Fruit fly (Drosophila melanogaster) whole organism, embryonic: ENCODE results near the gene CG32280.

Experiments used
- Aef1 ChIP-seq: fragments of 200-800 bp; sonication (Bioruptor generic); IDR thresholded peaks from 3 replicates; pipeline ENCODE4 v1.3.6; 2022; ENCODE audit warnings: missing biosample characterization, missing genetic modification characterization
- Atf3 ChIP-seq: fragments of 200-800 bp; sonication (Bioruptor generic); optimal IDR thresholded peaks from 3 replicates; lab custom pipeline; 2016; ENCODE audit warnings: missing biosample characterization, missing genetic modification characterization
- Awh ChIP-seq: fragments of 200-800 bp; sonication (Bioruptor generic); IDR thresholded peaks from 2 replicates; pipeline ENCODE4, ENCODE4 v1.3.6; 2022; ENCODE audit warnings: missing biosample characterization, missing genetic modification characterization
- Bgb ChIP-seq: fragments of 200-800 bp; sonication (Bioruptor generic); IDR thresholded peaks from 2 replicates; pipeline ENCODE4 v1.3.6; 2022; ENCODE audit warnings: missing biosample characterization, missing genetic modification characterization; ENCODE audit not compliant: partially characterized antibody
- CG11247 ChIP-seq: fragments of 200-800 bp; sonication (Bioruptor generic); IDR thresholded peaks from 2 replicates; pipeline ENCODE4 v1.3.6; 2022; ENCODE audit warnings: missing biosample characterization, missing genetic modification characterization
- CG12659 ChIP-seq: fragments of 200-800 bp; sonication (Bioruptor generic); optimal IDR thresholded peaks from 3 replicates; lab custom pipeline; 2017; ENCODE audit warnings: mild to moderate bottlenecking, missing biosample characterization, missing genetic modification reagents, missing genetic modification characterization
- CG14860 ChIP-seq: fragments of 200-800 bp; sonication (Bioruptor generic); IDR thresholded peaks from 3 replicates; pipeline ENCODE4 v1.3.6; 2022; ENCODE audit warnings: missing biosample characterization, missing genetic modification characterization; ENCODE audit not compliant: partially characterized antibody
- CG1603 ChIP-seq: fragments of 200-800 bp; sonication (Bioruptor generic); optimal IDR thresholded peaks from 2 replicates; lab custom pipeline; 2019; ENCODE audit warnings: missing biosample characterization, mild to moderate bottlenecking, missing genetic modification characterization, moderate library complexity
- CG16779 ChIP-seq: fragments of 200-800 bp; sonication (Bioruptor generic); IDR thresholded peaks from 2 replicates; pipeline ENCODE4 v1.3.6; 2022; ENCODE audit warnings: missing biosample characterization, missing genetic modification characterization
- CG17361 ChIP-seq: fragments of 200-800 bp; sonication (Bioruptor generic); IDR thresholded peaks from 3 replicates; pipeline ENCODE4 v1.3.6; 2022; ENCODE audit warnings: missing biosample characterization, missing genetic modification characterization
- CG1792 ChIP-seq: fragments of 200-800 bp; sonication (Bioruptor generic); optimal IDR thresholded peaks from 2 replicates; lab custom pipeline; 2016; ENCODE audit warnings: missing biosample characterization, missing genetic modification characterization
- CG3407 ChIP-seq: fragments of 200-800 bp; sonication (Bioruptor generic); optimal IDR thresholded peaks from 2 replicates; lab custom pipeline; 2018; ENCODE audit warnings: missing biosample characterization, mild to moderate bottlenecking, missing genetic modification characterization
- CG34224 ChIP-seq: fragments of 200-800 bp; sonication (Bioruptor generic); IDR thresholded peaks from 3 replicates; pipeline ENCODE4 v1.3.6; 2022; ENCODE audit warnings: missing biosample characterization, missing genetic modification characterization; ENCODE audit not compliant: partially characterized antibody
- CG4360 ChIP-seq: fragments of 200-800 bp; sonication (Bioruptor generic); IDR thresholded peaks from 2 replicates; pipeline ENCODE4 v1.3.6; 2022; ENCODE audit warnings: missing biosample characterization, missing genetic modification characterization
- CG6654 ChIP-seq: fragments of 200-800 bp; sonication (Bioruptor generic); optimal IDR thresholded peaks from 2 replicates; lab custom pipeline; 2017; ENCODE audit warnings: missing biosample characterization, mild to moderate bottlenecking, missing genetic modification characterization
- CG9817 ChIP-seq: fragments of 200-800 bp; sonication (Bioruptor generic); optimal IDR thresholded peaks from 2 replicates; lab custom pipeline; 2018; ENCODE audit warnings: missing biosample characterization, mild to moderate bottlenecking, missing genetic modification characterization, moderate library complexity
- Camta ChIP-seq: fragments of 200-800 bp; sonication (Bioruptor generic); optimal IDR thresholded peaks from 2 replicates; lab custom pipeline; 2016; ENCODE audit warnings: missing biosample characterization, missing genetic modification characterization
- Dad ChIP-seq: fragments of 200-800 bp; sonication (Bioruptor generic); optimal IDR thresholded peaks from 3 replicates; lab custom pipeline; 2016; ENCODE audit warnings: missing biosample characterization, missing genetic modification characterization
- Dfd ChIP-seq, 2 experiments: fragments of >200 bp; optimal IDR thresholded peaks; 2 replicates each; lab custom pipeline; 2017; ENCODE audit warnings: missing biosample characterization in 2 of 2, missing genetic modification characterization in 2 of 2
- Drgx ChIP-seq: fragments of 200-800 bp; sonication (Bioruptor generic); IDR thresholded peaks from 2 replicates; pipeline ENCODE4 v1.3.6; 2022; ENCODE audit warnings: missing biosample characterization, missing genetic modification characterization
- Gug ChIP-seq: fragments of 200-800 bp; sonication (Bioruptor generic); IDR thresholded peaks from 4 replicates; pipeline ENCODE4 v1.3.6; 2022; ENCODE audit warnings: missing biosample characterization, missing genetic modification characterization
- Lhr ChIP-seq: fragments of 200-800 bp; sonication (Bioruptor generic); optimal IDR thresholded peaks from 3 replicates; lab custom pipeline; 2017; ENCODE audit warnings: mild to moderate bottlenecking, missing biosample characterization, missing genetic modification reagents, missing genetic modification characterization
- Lpt ChIP-seq: fragments of >200 bp; optimal IDR thresholded peaks from 2 replicates; lab custom pipeline; 2018; ENCODE audit warnings: missing biosample characterization, missing genetic modification characterization
- Mrtf ChIP-seq: fragments of 200-800 bp; sonication (Bioruptor generic); IDR thresholded peaks from 3 replicates; pipeline ENCODE4 v1.3.6; 2022; ENCODE audit warnings: missing biosample characterization, missing genetic modification characterization
- NFAT ChIP-seq: fragments of 200-800 bp; sonication (Bioruptor generic); IDR thresholded peaks from 2 replicates; pipeline ENCODE4 v1.3.6; 2022; ENCODE audit warnings: missing biosample characterization, missing genetic modification characterization
- Nf-YA ChIP-seq: fragments of 200-800 bp; sonication (Bioruptor generic); IDR thresholded peaks from 2 replicates; pipeline ENCODE4 v1.3.6; 2022; ENCODE audit warnings: missing biosample characterization, missing genetic modification characterization
- Optix ChIP-seq: fragments of 200-800 bp; sonication (Bioruptor generic); IDR thresholded peaks from 3 replicates; pipeline ENCODE4 v1.3.6; 2022; ENCODE audit warnings: missing biosample characterization, missing genetic modification characterization
- Six4 ChIP-seq: fragments of 200-800 bp; sonication (Bioruptor generic); optimal IDR thresholded peaks from 2 replicates; lab custom pipeline; 2016; ENCODE audit warnings: missing biosample characterization, missing genetic modification characterization
- Sox100B ChIP-seq: fragments of 200-800 bp; sonication (Bioruptor generic); optimal IDR thresholded peaks from 3 replicates; lab custom pipeline; 2018; ENCODE audit warnings: missing biosample characterization, mild to moderate bottlenecking, missing genetic modification characterization
- Taf1 ChIP-seq: fragments of 200-800 bp; sonication (Bioruptor generic); IDR thresholded peaks from 2 replicates; pipeline ENCODE4 v1.3.6; 2022; ENCODE audit warnings: missing biosample characterization, missing genetic modification characterization
- ab ChIP-seq: fragments of 200-800 bp; sonication (Bioruptor generic); optimal IDR thresholded peaks from 2 replicates; lab custom pipeline; 2016; ENCODE audit warnings: missing biosample characterization, missing genetic modification characterization
- ase ChIP-seq: fragments of 200-800 bp; sonication (Bioruptor generic); IDR thresholded peaks from 3 replicates; pipeline ENCODE4 v1.3.6; 2022; ENCODE audit warnings: missing biosample characterization, missing genetic modification characterization
- cwo ChIP-seq: fragments of 200-800 bp; sonication (Bioruptor generic); optimal IDR thresholded peaks from 3 replicates; lab custom pipeline; 2017; ENCODE audit warnings: missing biosample characterization, missing genetic modification characterization, mild to moderate bottlenecking, moderate library complexity, missing genetic modification reagents
- dan ChIP-seq: fragments of 200-800 bp; sonication (Bioruptor generic); IDR thresholded peaks from 2 replicates; pipeline ENCODE4 v1.3.6; 2022; ENCODE audit warnings: missing biosample characterization, missing genetic modification characterization
- dati ChIP-seq: fragments of 200-800 bp; sonication (Bioruptor generic); IDR thresholded peaks from 2 replicates; pipeline ENCODE4 v1.3.6; 2022; ENCODE audit warnings: missing biosample characterization, missing genetic modification characterization
- fru ChIP-seq: fragments of >200 bp; optimal IDR thresholded peaks from 2 replicates; lab custom pipeline; 2017
- ftz-f1 ChIP-seq: fragments of 200-800 bp; sonication (Bioruptor generic); optimal IDR thresholded peaks from 2 replicates; lab custom pipeline; 2016; ENCODE audit warnings: missing biosample characterization, missing genetic modification characterization
- hb ChIP-seq: fragments of 200-800 bp; sonication (Bioruptor generic); IDR thresholded peaks from 3 replicates; pipeline ENCODE4 v1.3.6; 2022; ENCODE audit warnings: missing biosample characterization, missing genetic modification characterization; ENCODE audit not compliant: partially characterized antibody
- hkb ChIP-seq, 2 experiments: fragments of 200-800 bp in 1 of 2; fragments of >200 bp in 1 of 2; sonication (Bioruptor generic) in 1 of 2; IDR thresholded peaks in 1 of 2; optimal IDR thresholded peaks in 1 of 2; 2 replicates each; pipeline versions ENCODE4 v1.3.6 to Lab custom; 2017 to 2022; ENCODE audit warnings: missing biosample characterization in 1 of 2, missing genetic modification characterization in 1 of 2
- jumu ChIP-seq: fragments of 200-800 bp; sonication (Bioruptor generic); optimal IDR thresholded peaks from 3 replicates; lab custom pipeline; 2016; ENCODE audit warnings: missing biosample characterization, missing genetic modification characterization
- nmo ChIP-seq: fragments of 200-800 bp; sonication (Bioruptor generic); optimal IDR thresholded peaks from 2 replicates; lab custom pipeline; 2018; ENCODE audit warnings: missing biosample characterization, mild to moderate bottlenecking, missing genetic modification characterization, moderate library complexity
- psq ChIP-seq: fragments of 200-800 bp; sonication (Bioruptor generic); optimal IDR thresholded peaks from 2 replicates; lab custom pipeline; 2017; ENCODE audit warnings: missing biosample characterization, missing genetic modification characterization
- sob ChIP-seq: fragments of 200-800 bp; sonication (Bioruptor generic); IDR thresholded peaks from 2 replicates; pipeline ENCODE4 v1.3.6; 2022; ENCODE audit warnings: missing biosample characterization, missing genetic modification characterization
- tgo ChIP-seq: fragments of 200-800 bp; sonication (Bioruptor generic); IDR thresholded peaks from 3 replicates; pipeline ENCODE4 v1.3.6; 2022; ENCODE audit warnings: missing biosample characterization, missing genetic modification characterization
- tx ChIP-seq: fragments of 200-800 bp; sonication (Bioruptor generic); optimal IDR thresholded peaks from 2 replicates; lab custom pipeline; 2016; ENCODE audit warnings: missing biosample characterization, missing genetic modification characterization
- unc-4 ChIP-seq: fragments of 200-800 bp; sonication (Bioruptor generic); IDR thresholded peaks from 2 replicates; pipeline ENCODE4 v1.3.6; 2022; ENCODE audit warnings: missing biosample characterization, missing genetic modification characterization; ENCODE audit not compliant: partially characterized antibody
- zen2 ChIP-seq: fragments of 200-800 bp; sonication (Bioruptor generic); IDR thresholded peaks from 3 replicates; pipeline ENCODE4 v1.3.6; 2022; ENCODE audit warnings: missing biosample characterization, missing genetic modification characterization; ENCODE audit not compliant: partially characterized antibody
- zfh2 ChIP-seq: fragments of 200-800 bp; sonication (Bioruptor generic); optimal IDR thresholded peaks from 2 replicates; lab custom pipeline; 2016; ENCODE audit warnings: missing biosample characterization, missing genetic modification characterization

Gene CG32280

dm6 chr3L:3148125-3149059, 16.6 kb upstream of the CG32280 start, which contains the start of the genes Usp5 and BtbVII (continued):
- TF ChIP-seq CG14860 (GFP tag; lab: Robert Waterston, UW) (peak; percentile 94), CG12659 (peak; percentile 65), Bgb (GFP tag; lab: Robert Waterston, UW) (peak; percentile 91), Lhr (GFP tag; lab: Kevin White, UChicago) (peak; percentile 72), zfh2 (GFP tag; lab: Kevin White, UChicago) (peak; percentile 72), ase (GFP tag; lab: Robert Waterston, UW) (no peak; the same call in 2 of the 3 replicates), tx (GFP tag; lab: Kevin White, UChicago) (peak; percentile 68), dati (GFP tag; lab: Robert Waterston, UW) (no peak), cwo (no peak), Optix (peak; percentile 33; the same call in 1 of the 3 replicates), ab (GFP tag; lab: Kevin White, UChicago) (no peak), Dfd (GFP tag; optimal IDR thresholded peaks at IDR 0.05; lab: Kevin White, UChicago) (no peak), CG1792 (GFP tag; lab: Kevin White, UChicago) (peak; percentile 33), hb (GFP tag; lab: Robert Waterston, UW) (peak; percentile 91), unc-4 (GFP tag; lab: Robert Waterston, UW) (peak; percentile 98), CG11247 (GFP tag; lab: Robert Waterston, UW) (peak; percentile 48; the same call in 1 of the 2 replicates), jumu (peak; percentile 61), NFAT (GFP tag; lab: Robert Waterston, UW) (peak; percentile 67), fru (lab: Kevin White, UChicago) (no peak), Dad (GFP tag; lab: Kevin White, UChicago) (peak; percentile 14), Taf1 (GFP tag; lab: Robert Waterston, UW) (peak; percentile 48), tgo (GFP tag; lab: Robert Waterston, UW) (peak; percentile 60; the same call in 1 of the 3 replicates), ftz-f1 (GFP tag; lab: Kevin White, UChicago) (peak; percentile 87), nmo (GFP tag; lab: Kevin White, UChicago) (peak; percentile 61), CG6654 (GFP tag; lab: Kevin White, UChicago) (no peak), CG9817 (tag; lab: Kevin White, UChicago) (peak; percentile 39), CG16779 (GFP tag; lab: Robert Waterston, UW) (no peak), CG1603 (tag; lab: Kevin White, UChicago) (peak; percentile 83), Atf3 (peak; percentile 41), Mrtf (GFP tag; lab: Robert Waterston, UW) (peak; percentile 57; the same call in 1 of the 3 replicates), CG3407 (GFP tag; lab: Kevin White, UChicago) (no peak), hkb (optimal IDR thresholded peaks at IDR 0.05; lab: Kevin White, UChicago) (peak; percentile 77), hkb (GFP tag; IDR thresholded peaks at IDR 0.05; lab: Robert Waterston, UW) (peak; percentile 50), zen2 (GFP tag; lab: Robert Waterston, UW) (peak; percentile 97), sob (GFP tag; lab: Robert Waterston, UW) (peak; percentile 47), CG17361 (GFP tag; lab: Robert Waterston, UW) (peak; percentile 30; the same call in 2 of the 3 replicates), CG34224 (GFP tag; lab: Robert Waterston, UW) (peak; percentile 99), CG4360 (GFP tag; lab: Robert Waterston, UW) (peak; percentile 65), Awh (GFP tag; lab: Robert Waterston, UW) (peak; percentile 60), Gug (GFP tag; lab: Robert Waterston, UW) (peak; percentile 65; the same call in 2 of the 4 replicates), Six4 (GFP tag; lab: Kevin White, UChicago) (peak; percentile 64), Lpt (no peak), psq (GFP tag; lab: Kevin White, UChicago) (no peak), Sox100B (no peak), dan (GFP tag; lab: Robert Waterston, UW) (no peak), Aef1 (peak; percentile 84), Drgx (GFP tag; lab: Robert Waterston, UW) (peak; percentile 62), Camta (peak; percentile 43), Nf-YA (GFP tag; lab: Robert Waterston, UW) (no peak)
